Worm (Caenorhabditis elegans) whole organism, late embryonic: ENCODE measurements around the gene ipla-5.

Experiments
- F13H6.1 ChIP-seq: sonication (generic microtip); optimal IDR thresholded peaks from 2 replicates; lab custom pipeline; 2016; ENCODE audit warnings: missing genetic modification characterization, missing compliant biosample characterization
- K09A11.1 ChIP-seq: sonication (generic microtip); optimal IDR thresholded peaks from 2 replicates; lab custom pipeline; 2017; ENCODE audit warnings: antibody characterized with exemption, mild to moderate bottlenecking, missing genetic modification characterization, missing compliant biosample characterization; ENCODE audit not compliant: insufficient read depth
- ceh-22 ChIP-seq: sonication (generic microtip); optimal IDR thresholded peaks from 2 replicates; lab custom pipeline; 2017; ENCODE audit warnings: missing biosample characterization, missing genetic modification characterization
- ceh-30 ChIP-seq: fragments of 150-350 bp; optimal IDR thresholded peaks from 2 replicates; lab custom pipeline; 2014; ENCODE audit warnings: missing biosample characterization, missing genetic modification characterization
- ceh-45 ChIP-seq: fragments of 200-800 bp; sonication (Bioruptor generic); IDR thresholded peaks from 2 replicates; pipeline ENCODE4 v1.3.6; 2022; ENCODE audit warnings: missing genetic modification reagents, missing genetic modification characterization, missing compliant biosample characterization
- ets-4 ChIP-seq: sonication (generic microtip); optimal IDR thresholded peaks from 2 replicates; lab custom pipeline; 2016; ENCODE audit warnings: missing genetic modification characterization, missing compliant biosample characterization
- gmeb-2 ChIP-seq: sonication (generic microtip); optimal IDR thresholded peaks from 2 replicates; lab custom pipeline; 2016; ENCODE audit warnings: missing genetic modification characterization, inconsistent platforms, missing compliant biosample characterization
- hlh-8 ChIP-seq: sonication (generic microtip); optimal IDR thresholded peaks from 2 replicates; lab custom pipeline; 2016; ENCODE audit warnings: missing genotype, missing genetic modification characterization, missing compliant biosample characterization
- madf-2 ChIP-seq: sonication (generic microtip); optimal IDR thresholded peaks from 2 replicates; lab custom pipeline; 2017; ENCODE audit warnings: missing genetic modification characterization, missing compliant biosample characterization
- nhr-11 ChIP-seq: fragments of 150-350 bp; optimal IDR thresholded peaks from 2 replicates; lab custom pipeline; 2014; ENCODE audit warnings: missing biosample characterization, missing genetic modification characterization
- odd-2 ChIP-seq: sonication (generic microtip); optimal IDR thresholded peaks from 2 replicates; lab custom pipeline; 2017; ENCODE audit warnings: antibody characterized with exemption, mild to moderate bottlenecking, missing genetic modification characterization, missing compliant biosample characterization
- pat-9 ChIP-seq: fragments of 200-800 bp; sonication (Bioruptor generic); optimal IDR thresholded peaks from 2 replicates; lab custom pipeline; 2018; ENCODE audit warnings: mild to moderate bottlenecking, missing genetic modification characterization, moderate library complexity, missing compliant biosample characterization
- pha-2 ChIP-seq: sonication (generic microtip); optimal IDR thresholded peaks from 2 replicates; lab custom pipeline; 2017; ENCODE audit warnings: mild to moderate bottlenecking, missing genetic modification characterization, missing compliant biosample characterization
- pha-4 ChIP-seq: fragments of 150-350 bp; optimal IDR thresholded peaks from 2 replicates; lab custom pipeline; 2018; ENCODE audit warnings: missing biosample characterization, missing genetic modification reagents, missing genetic modification characterization
- ref-2 ChIP-seq: sonication (generic microtip); optimal IDR thresholded peaks from 2 replicates; lab custom pipeline; 2016; ENCODE audit warnings: missing genetic modification characterization, missing compliant biosample characterization
- sdc-2 ChIP-seq: sonication (generic microtip); optimal IDR thresholded peaks from 2 replicates; lab custom pipeline; 2016; ENCODE audit warnings: missing genotype, missing genetic modification characterization, missing compliant biosample characterization
- ttx-3 ChIP-seq: sonication (generic microtip); optimal IDR thresholded peaks from 2 replicates; lab custom pipeline; 2016; ENCODE audit warnings: missing genetic modification reagents, missing genetic modification characterization, missing compliant biosample characterization

Gene ipla-5

ce11 chrIV:8762471-8762870 lies 47.4 kb downstream of the ipla-5 start (continued):
- TF ChIP-seq pha-2 (tag; lab: Kevin White, UChicago) (no peak), K09A11.1 (no peak), gmeb-2 (tag; lab: Kevin White, UChicago) (no peak), ceh-45 (GFP tag; lab: Robert Waterston, UW) (no peak), F13H6.1 (tag; lab: Kevin White, UChicago) (no peak), ref-2 (tag; lab: Kevin White, UChicago) (no peak), hlh-8 (tag; lab: Kevin White, UChicago) (peak; percentile 69), pat-9 (tag; lab: Kevin White, UChicago) (no peak), ttx-3 (no peak), ceh-22 (tag; lab: Kevin White, UChicago) (no peak), ceh-30 (no peak), nhr-11 (tag; lab: Kevin White, UChicago) (no peak), sdc-2 (no peak), odd-2 (tag; lab: Kevin White, UChicago) (no peak), ets-4 (tag; lab: Kevin White, UChicago) (no peak), pha-4 (tag; lab: Kevin White, UChicago) (no peak)

ce11 chrIV:8764567-8764966 lies 49.5 kb downstream of the ipla-5 start, which contains the start of gene cdc-50.B:
Gene cdc-50.B (plus strand): TSS chrIV:8764867.
- no peak for TF ChIP-seq madf-2 (tag; lab: Kevin White, UChicago)
- TF ChIP-seq, all 69 proteins: peak for 0
